Fruit fly (Drosophila melanogaster): ENCODE measurements around the gene Hml.

Hml gene

DNA sequence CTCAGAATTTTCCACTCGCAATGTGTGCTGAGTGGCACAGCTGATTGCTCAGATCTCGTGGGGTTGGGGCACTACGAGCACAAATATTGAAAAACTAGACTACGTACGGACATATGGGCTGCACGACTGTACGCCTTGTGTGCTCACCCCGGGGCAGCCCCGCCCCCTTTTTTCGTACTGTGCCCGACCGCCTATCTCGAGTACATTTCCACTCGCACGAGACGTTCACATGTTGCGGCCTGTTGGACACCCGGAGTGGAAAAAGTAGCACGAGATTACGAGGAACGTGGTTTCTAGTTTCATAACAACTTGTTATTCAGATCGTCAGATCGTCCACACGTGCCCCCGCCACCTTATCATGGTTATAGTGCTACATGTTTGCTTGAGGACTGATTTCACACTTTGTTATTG, 17.5 kb downstream of the Hml start:
- TF ChIP-seq CG16863 (GFP tag; optimal IDR thresholded peaks at IDR 0.05) (no peak), dmrt11E (tag; optimal IDR thresholded peaks at IDR 0.05) (peak; percentile 11), bcd (GFP tag; optimal IDR thresholded peaks at IDR 0.05) (no peak), Hsf (GFP tag; optimal IDR thresholded peaks at IDR 0.05) (no peak), CG7745 (tag; optimal IDR thresholded peaks at IDR 0.05) (no peak), chinmo (GFP tag; IDR thresholded peaks at IDR 0.05; ENCODE audit: partially characterized antibody) (0 out of 4 replicates have a peak, but pooled peaks have one; percentile 70), Hr78 (GFP tag; optimal IDR thresholded peaks at IDR 0.05) (peak in 1 of 2 experiments; percentile 44), vvl (GFP tag; IDR thresholded peaks at IDR 0.05) (no peak; the same call in 1 of the 2 replicates), C15 (GFP tag; IDR thresholded peaks at IDR 0.05) (no peak), CG14710 (tag; optimal IDR thresholded peaks at IDR 0.05) (no peak), bsh (GFP tag; optimal IDR thresholded peaks at IDR 0.05) (no peak), CG13123 (GFP tag; optimal IDR thresholded peaks at IDR 0.05) (no peak), CG3726 (GFP tag; IDR thresholded peaks at IDR 0.05) (no peak), CG3838 (GFP tag; optimal IDR thresholded peaks at IDR 0.05) (no peak), pb (GFP tag; optimal IDR thresholded peaks at IDR 0.05) (no peak), en (GFP tag; optimal IDR thresholded peaks at IDR 0.05) (no peak), bowl (GFP tag; IDR thresholded peaks at IDR 0.05) (no peak), CG7357 (GFP tag; IDR thresholded peaks at IDR 0.05) (no peak), CG3065 (GFP tag; optimal IDR thresholded peaks at IDR 0.05) (peak; percentile 74), btn (GFP tag; optimal IDR thresholded peaks at IDR 0.05) (no peak), rib (GFP tag; IDR thresholded peaks at IDR 0.05) (peak; percentile 47; the same call in 1 of the 2 replicates), CG8924 (tag; optimal IDR thresholded peaks at IDR 0.05) (no peak), sc (optimal IDR thresholded peaks at IDR 0.05) (no peak), sc (GFP tag; optimal IDR thresholded peaks at IDR 0.05) (peak; percentile 8), CG11695 (GFP tag; IDR thresholded peaks at IDR 0.05) (no peak), CG6654 (GFP tag; optimal IDR thresholded peaks at IDR 0.05) (no peak), CG31224 (GFP tag; IDR thresholded peaks at IDR 0.05) (no peak), CG32532 (GFP tag; IDR thresholded peaks at IDR 0.05) (no peak), CG5953 (GFP tag; IDR thresholded peaks at IDR 0.05) (no peak), CG6813 (GFP tag; optimal IDR thresholded peaks at IDR 0.05) (peak; percentile 8), CG30403 (GFP tag; optimal IDR thresholded peaks at IDR 0.05) (no peak), Stat92E (GFP tag; optimal IDR thresholded peaks at IDR 0.05) (no peak), Pdp1 (GFP tag; optimal IDR thresholded peaks at IDR 0.05) (peak in 1 of 2 experiments; percentile 97), Kr (GFP tag; optimal IDR thresholded peaks at IDR 0.05) (peak; percentile 15), hth (optimal IDR thresholded peaks at IDR 0.05) (no peak), CG18764 (GFP tag; optimal IDR thresholded peaks at IDR 0.05) (no peak), CG6175 (GFP tag; IDR thresholded peaks at IDR 0.05) (peak; percentile 41; the same call in 1 of the 3 replicates), hb (GFP tag; IDR thresholded peaks at IDR 0.05; ENCODE audit: partially characterized antibody) (no peak), gt (GFP tag; IDR thresholded peaks at IDR 0.05) (no peak), CG10431 (GFP tag; optimal IDR thresholded peaks at IDR 0.05) (no peak), CG17829 (tag; optimal IDR thresholded peaks at IDR 0.05) (no peak), sqz (GFP tag; optimal IDR thresholded peaks at IDR 0.05) (no peak), CG34224 (GFP tag; IDR thresholded peaks at IDR 0.05; ENCODE audit: partially characterized antibody) (0 out of 3 replicates have a peak, but pooled peaks have one; percentile 17), Spps (tag; optimal IDR thresholded peaks at IDR 0.05) (no peak), Hey (tag; optimal IDR thresholded peaks at IDR 0.05) (peak; percentile 13), CG11247 (GFP tag; IDR thresholded peaks at IDR 0.05) (no peak), Aef1 (GFP tag; IDR thresholded peaks at IDR 0.05) (no peak), prd (optimal IDR thresholded peaks at IDR 0.05) (no peak), prd (GFP tag; IDR thresholded peaks at IDR 0.05) (no peak), crc (GFP tag; optimal IDR thresholded peaks at IDR 0.05) (no peak), bab2 (GFP tag; optimal IDR thresholded peaks at IDR 0.05) (no peak), odd (GFP tag; optimal IDR thresholded peaks at IDR 0.05) (no peak)
